Worm (Caenorhabditis elegans) whole organism, late embryonic: Measurements from ENCODE around the gene srp-7.

ENCODE experiments used
- T23F11.4 ChIP-seq: fragments of 200-800 bp; sonication (Bioruptor generic); optimal IDR thresholded peaks from 2 replicates; lab custom pipeline; 2018; ENCODE audit warnings: mild to moderate bottlenecking, missing genetic modification characterization, missing compliant biosample characterization
- ama-1 ChIP-seq: fragments of 150-350 bp; optimal IDR thresholded peaks from 2 replicates; lab custom pipeline; 2014
- ceh-18 ChIP-seq: sonication (generic microtip); optimal IDR thresholded peaks from 2 replicates; lab custom pipeline; 2016; ENCODE audit warnings: missing genetic modification characterization, missing compliant biosample characterization
- ceh-19 ChIP-seq: fragments of 200-800 bp; sonication (Bioruptor generic); optimal IDR thresholded peaks from 2 replicates; lab custom pipeline; 2018; ENCODE audit warnings: mild to moderate bottlenecking, missing genetic modification characterization, missing compliant biosample characterization
- ceh-2 ChIP-seq: sonication (generic microtip); optimal IDR thresholded peaks from 2 replicates; lab custom pipeline; 2016; ENCODE audit warnings: missing genotype, missing genetic modification characterization, missing compliant biosample characterization
- elt-2 ChIP-seq: sonication (generic microtip); optimal IDR thresholded peaks from 2 replicates; lab custom pipeline; 2016; ENCODE audit warnings: missing genetic modification reagents, missing genetic modification characterization, missing compliant biosample characterization
- fkh-10 ChIP-seq: fragments of 150-350 bp; optimal IDR thresholded peaks from 2 replicates; lab custom pipeline; 2014; ENCODE audit warnings: missing biosample characterization, missing genetic modification reagents, missing genetic modification characterization
- hlh-13 ChIP-seq: fragments of 200-800 bp; sonication (Bioruptor generic); optimal IDR thresholded peaks from 2 replicates; lab custom pipeline; 2018; ENCODE audit warnings: mild to moderate bottlenecking, missing genetic modification characterization, missing compliant biosample characterization
- mec-3 ChIP-seq: sonication (generic microtip); optimal IDR thresholded peaks from 2 replicates; lab custom pipeline; 2016; ENCODE audit warnings: borderline replicate concordance, missing genetic modification characterization, missing compliant biosample characterization
- odd-2 ChIP-seq: sonication (generic microtip); optimal IDR thresholded peaks from 2 replicates; lab custom pipeline; 2017; ENCODE audit warnings: antibody characterized with exemption, mild to moderate bottlenecking, missing genetic modification characterization, missing compliant biosample characterization
- pha-2 ChIP-seq: sonication (generic microtip); optimal IDR thresholded peaks from 2 replicates; lab custom pipeline; 2017; ENCODE audit warnings: mild to moderate bottlenecking, missing genetic modification characterization, missing compliant biosample characterization
- pros-1 ChIP-seq: fragments of 150-350 bp; optimal IDR thresholded peaks from 2 replicates; lab custom pipeline; 2014; ENCODE audit warnings: missing biosample characterization, missing genetic modification reagents, missing genetic modification characterization
- sox-2 ChIP-seq: fragments of 200-800 bp; sonication (Bioruptor generic); IDR thresholded peaks from 2 replicates; pipeline ENCODE4 v1.3.6; 2022; ENCODE audit warnings: missing genetic modification reagents, missing genetic modification characterization, missing compliant biosample characterization
- unc-42 ChIP-seq: sonication (generic microtip); optimal IDR thresholded peaks from 2 replicates; lab custom pipeline; 2016; ENCODE audit warnings: missing genotype, missing genetic modification characterization, missing compliant biosample characterization

DNA sequence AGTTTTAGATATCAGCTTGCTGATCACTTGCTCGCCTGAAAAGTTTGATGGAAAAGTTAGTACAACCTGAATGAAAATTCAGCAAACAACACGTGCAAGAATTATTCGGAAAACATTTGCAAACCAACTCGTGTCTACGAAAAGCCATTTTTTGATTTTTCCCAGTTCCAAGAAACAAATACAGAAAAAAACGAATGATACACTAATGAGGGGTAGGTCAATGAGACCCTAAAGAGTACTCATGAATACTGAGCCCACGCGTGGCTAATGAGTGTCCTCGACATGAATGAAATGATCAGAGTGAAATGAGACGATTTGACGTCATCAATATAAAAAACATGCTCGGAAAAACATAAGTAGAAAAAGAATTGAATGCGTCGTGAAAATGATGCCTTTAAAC, 33.1 kb downstream of the srp-7 start:
- TF ChIP-seq ceh-19: no peak
- no peak for TF ChIP-seq mec-3
- no peak for TF ChIP-seq ama-1 (lab: Kevin White, UChicago)
- no peak for TF ChIP-seq ceh-18 (tag; lab: Kevin White, UChicago)
- TF ChIP-seq fkh-10: no peak
- no peak for TF ChIP-seq unc-42 (tag; lab: Kevin White, UChicago)
- TF ChIP-seq elt-2 (tag; lab: Kevin White, UChicago): no peak
- no peak for TF ChIP-seq pros-1
- no peak for TF ChIP-seq hlh-13 (GFP tag; lab: Kevin White, UChicago)
- TF ChIP-seq T23F11.4 (GFP tag; lab: Kevin White, UChicago): no peak
- no peak for TF ChIP-seq sox-2 (GFP tag; lab: Robert Waterston, UW)
- no peak for TF ChIP-seq ceh-2 (tag; lab: Kevin White, UChicago)
- TF ChIP-seq odd-2: no peak
- no peak for TF ChIP-seq pha-2 (tag; lab: Kevin White, UChicago)
